Fruit fly (Drosophila melanogaster) whole organism, embryonic: ENCODE results near the gene Sps2.

Experiments used
- Adf1 ChIP-seq: fragments of 200-800 bp; sonication (Bioruptor generic); IDR thresholded peaks from 2 replicates; pipeline ENCODE4 v1.3.6; 2022; ENCODE audit warnings: missing biosample characterization, missing genetic modification characterization
- Aef1 ChIP-seq: fragments of 200-800 bp; sonication (Bioruptor generic); IDR thresholded peaks from 3 replicates; pipeline ENCODE4 v1.3.6; 2022; ENCODE audit warnings: missing biosample characterization, missing genetic modification characterization
- Antp ChIP-seq: fragments of 200-800 bp; sonication (Bioruptor generic); optimal IDR thresholded peaks from 3 replicates; lab custom pipeline; 2016; ENCODE audit warnings: missing biosample characterization, missing genetic modification characterization
- BEAF-32 ChIP-seq: fragments of 200-800 bp; sonication (Bioruptor generic); optimal IDR thresholded peaks from 3 replicates; lab custom pipeline; 2017; ENCODE audit warnings: missing biosample characterization, missing genetic modification characterization, mild to moderate bottlenecking, moderate library complexity, missing genetic modification reagents
- CG10431 ChIP-seq: fragments of 200-800 bp; sonication (Bioruptor generic); optimal IDR thresholded peaks from 3 replicates; lab custom pipeline; 2018; ENCODE audit warnings: missing biosample characterization, mild to moderate bottlenecking, missing genetic modification characterization
- CG11398 ChIP-seq: fragments of 200-800 bp; sonication (Bioruptor generic); optimal IDR thresholded peaks from 2 replicates; lab custom pipeline; 2016; ENCODE audit warnings: missing biosample characterization, missing genetic modification characterization
- CG12942 ChIP-seq: fragments of 200-800 bp; sonication (Bioruptor generic); optimal IDR thresholded peaks from 3 replicates; lab custom pipeline; 2016; ENCODE audit warnings: missing biosample characterization, missing genetic modification characterization
- CG14710 ChIP-seq: fragments of 200-800 bp; sonication (Bioruptor generic); optimal IDR thresholded peaks from 3 replicates; lab custom pipeline; 2019; ENCODE audit warnings: missing biosample characterization, mild to moderate bottlenecking, missing genetic modification characterization, moderate library complexity
- CG16779 ChIP-seq: fragments of 200-800 bp; sonication (Bioruptor generic); IDR thresholded peaks from 2 replicates; pipeline ENCODE4 v1.3.6; 2022; ENCODE audit warnings: missing biosample characterization, missing genetic modification characterization
- CG18262 ChIP-seq: fragments of 200-800 bp; optimal IDR thresholded peaks from 3 replicates; lab custom pipeline; 2019; ENCODE audit warnings: missing biosample characterization, mild to moderate bottlenecking, missing genetic modification characterization, moderate library complexity
- CG2116 ChIP-seq: fragments of 200-800 bp; sonication (Bioruptor generic); optimal IDR thresholded peaks from 3 replicates; lab custom pipeline; 2018; ENCODE audit warnings: missing biosample characterization, mild to moderate bottlenecking, missing genetic modification characterization
- CG2202 ChIP-seq: fragments of 200-800 bp; sonication (Bioruptor generic); optimal IDR thresholded peaks from 2 replicates; lab custom pipeline; 2018; ENCODE audit warnings: missing biosample characterization, mild to moderate bottlenecking, missing genetic modification characterization
- CG2875 ChIP-seq: fragments of 200-800 bp; sonication (Bioruptor generic); optimal IDR thresholded peaks from 2 replicates; lab custom pipeline; 2017; ENCODE audit warnings: missing biosample characterization, mild to moderate bottlenecking, missing genetic modification characterization, missing genetic modification reagents
- CG31388 ChIP-seq: fragments of 200-800 bp; sonication (Bioruptor generic); optimal IDR thresholded peaks from 2 replicates; lab custom pipeline; 2016; ENCODE audit warnings: missing biosample characterization, missing genetic modification characterization
- CG32772 ChIP-seq: fragments of 200-800 bp; sonication (Bioruptor generic); IDR thresholded peaks from 2 replicates; pipeline ENCODE4 v1.3.6; 2022; ENCODE audit warnings: missing biosample characterization, missing genetic modification characterization
- CG34224 ChIP-seq: fragments of 200-800 bp; sonication (Bioruptor generic); IDR thresholded peaks from 3 replicates; pipeline ENCODE4 v1.3.6; 2022; ENCODE audit warnings: missing biosample characterization, missing genetic modification characterization; ENCODE audit not compliant: partially characterized antibody
- CG34422 ChIP-seq: fragments of 200-800 bp; sonication (Bioruptor generic); IDR thresholded peaks from 3 replicates; pipeline ENCODE4 v1.3.6; 2022; ENCODE audit warnings: missing biosample characterization, missing genetic modification characterization
- CG6854 ChIP-seq: fragments of 200-800 bp; sonication (Bioruptor generic); optimal IDR thresholded peaks from 3 replicates; lab custom pipeline; 2017; ENCODE audit warnings: missing biosample characterization, mild to moderate bottlenecking, missing genetic modification characterization
- CG9609 ChIP-seq: fragments of 200-800 bp; sonication (Bioruptor generic); optimal IDR thresholded peaks from 3 replicates; lab custom pipeline; 2016; ENCODE audit warnings: missing biosample characterization, missing genetic modification characterization
- D19A ChIP-seq: fragments of 200-800 bp; optimal IDR thresholded peaks from 3 replicates; lab custom pipeline; 2019; ENCODE audit warnings: missing biosample characterization, mild to moderate bottlenecking, missing genetic modification characterization, moderate library complexity
- Dp ChIP-seq: fragments of 200-800 bp; sonication (Bioruptor generic); optimal IDR thresholded peaks from 2 replicates; lab custom pipeline; 2018; ENCODE audit warnings: missing biosample characterization, mild to moderate bottlenecking, missing genetic modification characterization, moderate library complexity
- Elba2 ChIP-seq: fragments of 200-800 bp; sonication (Bioruptor generic); optimal IDR thresholded peaks from 3 replicates; lab custom pipeline; 2016; ENCODE audit warnings: missing biosample characterization, missing genetic modification characterization
- HLH3B ChIP-seq: fragments of 200-800 bp; sonication (Bioruptor generic); IDR thresholded peaks from 2 replicates; pipeline ENCODE4 v1.3.6; 2022; ENCODE audit warnings: missing biosample characterization, missing genetic modification characterization
- Hr39 ChIP-seq: fragments of >200 bp; optimal IDR thresholded peaks from 2 replicates; lab custom pipeline; 2017
- Lim3 ChIP-seq: fragments of 200-800 bp; sonication (Bioruptor generic); IDR thresholded peaks from 2 replicates; pipeline ENCODE4 v1.3.6; 2022; ENCODE audit warnings: missing biosample characterization, missing genetic modification characterization
- Scr ChIP-seq: fragments of 200-800 bp; sonication (Bioruptor generic); IDR thresholded peaks from 2 replicates; pipeline ENCODE4 v1.3.6; 2022; ENCODE audit warnings: missing biosample characterization, missing genetic modification characterization; ENCODE audit not compliant: partially characterized antibody
- Sin3A ChIP-seq: fragments of >200 bp; optimal IDR thresholded peaks from 2 replicates; lab custom pipeline; 2018
- Sox102F ChIP-seq: fragments of 200-800 bp; sonication (Bioruptor generic); optimal IDR thresholded peaks from 2 replicates; lab custom pipeline; 2018; ENCODE audit warnings: missing biosample characterization, mild to moderate bottlenecking, missing genetic modification characterization, moderate library complexity
- Sry-δ ChIP-seq: fragments of 200-800 bp; sonication (Bioruptor generic); optimal IDR thresholded peaks from 2 replicates; lab custom pipeline; 2016; ENCODE audit warnings: missing biosample characterization, missing genetic modification characterization
- Stat92E ChIP-seq, 3 experiments: fragments of >200 bp in 2 of 3; fragments of 200-800 bp in 1 of 3; sonication (Bioruptor generic) in 1 of 3; optimal IDR thresholded peaks; 2 replicates each; lab custom pipeline; 2017 to 2019; ENCODE audit warnings: missing biosample characterization in 3 of 3, missing genetic modification characterization in 3 of 3, mild to moderate bottlenecking in 1 of 3, moderate library complexity in 1 of 3
- YL-1 ChIP-seq: fragments of 200-800 bp; sonication (Bioruptor generic); optimal IDR thresholded peaks from 3 replicates; lab custom pipeline; 2017; ENCODE audit warnings: missing biosample characterization, mild to moderate bottlenecking, missing genetic modification characterization
- ash1 ChIP-seq: fragments of 200-800 bp; sonication (Bioruptor generic); optimal IDR thresholded peaks from 2 replicates; lab custom pipeline; 2018; ENCODE audit warnings: missing biosample characterization, mild to moderate bottlenecking, missing genetic modification characterization
- ato ChIP-seq: fragments of 200-800 bp; sonication (Bioruptor generic); IDR thresholded peaks from 2 replicates; pipeline ENCODE4 v1.3.6; 2022; ENCODE audit warnings: missing biosample characterization, missing genetic modification characterization; ENCODE audit not compliant: partially characterized antibody
- bcd ChIP-seq: fragments of 200-800 bp; sonication (Bioruptor generic); optimal IDR thresholded peaks from 2 replicates; lab custom pipeline; 2017; ENCODE audit warnings: missing biosample characterization, mild to moderate bottlenecking, missing genetic modification characterization
- gem ChIP-seq: fragments of 200-800 bp; sonication (Bioruptor generic); optimal IDR thresholded peaks from 2 replicates; lab custom pipeline; 2019; ENCODE audit warnings: missing biosample characterization, mild to moderate bottlenecking, missing genetic modification characterization, moderate library complexity
- gfzf ChIP-seq: fragments of 200-800 bp; sonication (Bioruptor generic); optimal IDR thresholded peaks from 2 replicates; lab custom pipeline; 2016; ENCODE audit warnings: missing biosample characterization, mild to moderate bottlenecking, missing genetic modification characterization, moderate library complexity
- gt ChIP-seq: fragments of 200-800 bp; sonication (Bioruptor generic); IDR thresholded peaks from 2 replicates; pipeline ENCODE4 v1.3.6; 2022; ENCODE audit warnings: missing biosample characterization, missing genetic modification characterization
- ind ChIP-seq: fragments of 200-800 bp; sonication (Bioruptor generic); optimal IDR thresholded peaks from 3 replicates; lab custom pipeline; 2016; ENCODE audit warnings: missing biosample characterization, missing genetic modification characterization
- otp ChIP-seq: fragments of 200-800 bp; sonication (Bioruptor generic); IDR thresholded peaks from 3 replicates; pipeline ENCODE4, ENCODE4 v1.3.6; 2022; ENCODE audit warnings: missing biosample characterization, missing genetic modification characterization
- pho ChIP-seq: fragments of 200-800 bp; sonication (Bioruptor generic); optimal IDR thresholded peaks from 2 replicates; lab custom pipeline; 2016; ENCODE audit warnings: missing biosample characterization, missing genetic modification characterization
- phol ChIP-seq: fragments of 200-800 bp; sonication (Bioruptor generic); optimal IDR thresholded peaks from 3 replicates; lab custom pipeline; 2018; ENCODE audit warnings: missing biosample characterization, mild to moderate bottlenecking, missing genetic modification characterization, moderate library complexity
- pum ChIP-seq: fragments of 200-800 bp; sonication (Bioruptor generic); optimal IDR thresholded peaks from 2 replicates; lab custom pipeline; 2016; ENCODE audit warnings: missing biosample characterization, missing genetic modification characterization
- salm ChIP-seq: fragments of 200-800 bp; sonication (Bioruptor generic); optimal IDR thresholded peaks from 2 replicates; lab custom pipeline; 2018; ENCODE audit warnings: missing biosample characterization, mild to moderate bottlenecking, missing genetic modification characterization
- sens-2 ChIP-seq: fragments of 200-800 bp; sonication (Bioruptor generic); IDR thresholded peaks from 2 replicates; pipeline ENCODE4 v1.3.6; 2022; ENCODE audit warnings: missing biosample characterization, missing genetic modification characterization
- sr ChIP-seq: fragments of 200-800 bp; sonication (Bioruptor generic); IDR thresholded peaks from 3 replicates; pipeline ENCODE4 v1.3.6; 2022; ENCODE audit warnings: missing biosample characterization, missing genetic modification characterization
- stwl ChIP-seq: fragments of 200-800 bp; sonication (Bioruptor generic); optimal IDR thresholded peaks from 3 replicates; lab custom pipeline; 2018; ENCODE audit warnings: missing biosample characterization, mild to moderate bottlenecking, missing genetic modification characterization, moderate library complexity
- tio ChIP-seq: fragments of 200-800 bp; sonication (Bioruptor generic); optimal IDR thresholded peaks from 2 replicates; lab custom pipeline; 2017; ENCODE audit warnings: missing biosample characterization, missing genetic modification characterization, inconsistent platforms
- unc-4 ChIP-seq: fragments of 200-800 bp; sonication (Bioruptor generic); IDR thresholded peaks from 2 replicates; pipeline ENCODE4 v1.3.6; 2022; ENCODE audit warnings: missing biosample characterization, missing genetic modification characterization; ENCODE audit not compliant: partially characterized antibody
- zen2 ChIP-seq: fragments of 200-800 bp; sonication (Bioruptor generic); IDR thresholded peaks from 3 replicates; pipeline ENCODE4 v1.3.6; 2022; ENCODE audit warnings: missing biosample characterization, missing genetic modification characterization; ENCODE audit not compliant: partially characterized antibody
- zf30C ChIP-seq: fragments of 200-800 bp; sonication (Bioruptor generic); optimal IDR thresholded peaks from 3 replicates; lab custom pipeline; 2018; ENCODE audit warnings: missing biosample characterization, mild to moderate bottlenecking, missing genetic modification characterization

The Sps2 gene

DNA sequence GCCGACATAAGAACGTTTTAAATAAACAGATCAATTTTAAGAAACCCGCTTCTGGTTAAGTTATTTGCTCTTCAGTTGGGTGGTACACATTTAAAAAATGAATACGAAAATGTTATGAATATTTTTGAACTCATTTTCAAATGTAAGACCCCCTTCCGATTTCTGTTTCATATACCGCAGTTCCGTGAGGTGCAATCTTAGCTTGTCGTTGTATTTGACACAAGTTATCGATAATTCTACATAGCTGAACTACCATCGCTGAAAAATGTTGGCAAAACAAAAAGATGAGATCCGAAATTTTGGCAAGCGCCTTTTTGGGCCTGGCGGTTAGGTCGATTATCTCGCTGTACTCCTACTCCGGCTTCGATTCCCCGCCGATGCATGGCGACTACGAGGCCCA lies 37.5 kb downstream of the Sps2 start, which contains the start of gene gny (continued):
- TF ChIP-seq unc-4 (0 out of 2 replicates have a peak, but pooled peaks have one; percentile 31), phol (tag; lab: Kevin White, UChicago) (peak; percentile 9), Sry-δ (peak; percentile 87), BEAF-32 (GFP tag; lab: Kevin White, UChicago) (peak; percentile 43), Dp (GFP tag; lab: Kevin White, UChicago) (peak; percentile 74), gfzf (peak; percentile 19), HLH3B (GFP tag; lab: Robert Waterston, UW) (no peak), stwl (peak; percentile 42), CG9609 (GFP tag; lab: Kevin White, UChicago) (no peak), CG14710 (tag; lab: Kevin White, UChicago) (peak; percentile 3), Sin3A (lab: Kevin White, UChicago) (peak; percentile 2), CG2875 (GFP tag; lab: Kevin White, UChicago) (no peak), CG16779 (GFP tag; lab: Robert Waterston, UW) (no peak), salm (tag; lab: Kevin White, UChicago) (no peak), otp (GFP tag; lab: Robert Waterston, UW) (no peak), YL-1 (peak; percentile 40)
- TF ChIP-seq, all 482 proteins: peak for 39

DNA sequence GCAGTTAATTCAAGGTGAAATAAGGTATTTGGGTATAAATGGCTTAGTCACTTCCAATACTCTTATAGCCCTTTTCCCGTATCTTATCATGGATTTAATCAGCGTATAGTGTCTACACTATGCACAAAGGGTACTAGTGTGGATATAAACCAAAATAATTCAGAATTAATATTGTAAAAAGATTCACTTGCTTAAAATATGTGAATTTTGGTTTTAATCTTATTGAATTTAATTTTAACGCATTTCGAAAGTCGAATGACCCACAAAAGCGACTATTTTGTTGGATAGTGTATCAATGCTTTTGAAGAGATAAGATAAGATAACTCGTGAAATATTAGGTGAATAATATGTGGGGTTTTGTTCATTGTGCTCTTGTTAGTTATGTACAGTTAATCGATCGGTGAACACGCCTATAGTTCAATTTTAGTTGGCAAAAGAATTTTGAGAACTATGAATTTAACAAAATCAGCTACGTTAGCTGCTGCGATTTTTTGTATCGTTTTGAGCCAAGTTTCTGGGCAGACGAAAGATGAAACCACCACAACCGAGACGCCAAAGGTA lies 39.6 kb downstream of the Sps2 start, which contains the start of gene CG5096:
TSS of gene CG5096 (plus strand) at position 374 of the 561 bp plus-strand sequence.
- TF ChIP-seq CG34224 (GFP tag; lab: Robert Waterston, UW) = no peak
- TF ChIP-seq CG31388 (GFP tag; lab: Kevin White, UChicago) = peak; percentile 21
- TF ChIP-seq zf30C (GFP tag; lab: Kevin White, UChicago) = no peak
- TF ChIP-seq CG2202 (tag; lab: Kevin White, UChicago) = peak; percentile 47
- TF ChIP-seq Sox102F (GFP tag; lab: Kevin White, UChicago) = peak; percentile 91
- peak; percentile 91 for TF ChIP-seq CG34422 (GFP tag; lab: Robert Waterston, UW)
- TF ChIP-seq Stat92E (GFP tag; optimal IDR thresholded peaks at IDR 0.05; lab: Kevin White, UChicago) = no peak
- no peak for TF ChIP-seq Scr (GFP tag; lab: Robert Waterston, UW)
- TF ChIP-seq salm (tag; lab: Kevin White, UChicago) = peak; percentile 87
- peak; percentile 84 for TF ChIP-seq pho (GFP tag; lab: Kevin White, UChicago)
- no peak for TF ChIP-seq CG10431 (GFP tag; lab: Kevin White, UChicago)
- peak; percentile 88 for TF ChIP-seq Aef1 (GFP tag; lab: Robert Waterston, UW)
- peak; percentile 96 for TF ChIP-seq D19A (tag; lab: Kevin White, UChicago)
- peak; percentile 49 for TF ChIP-seq CG2116
- peak; percentile 89 for TF ChIP-seq CG6854
- TF ChIP-seq Hr39 = no peak
- TF ChIP-seq CG32772 = peak; percentile 79
- peak; percentile 62 for TF ChIP-seq CG11398 (GFP tag; lab: Kevin White, UChicago)
- TF ChIP-seq pum (GFP tag; lab: Kevin White, UChicago) = peak; percentile 53
- peak; percentile 82 for TF ChIP-seq ash1 (GFP tag; lab: Kevin White, UChicago)
- peak; percentile 85 for TF ChIP-seq ind
- no peak; the same call in 2 of the 3 replicates for TF ChIP-seq sr (GFP tag; lab: Robert Waterston, UW)
- TF ChIP-seq ato (GFP tag; lab: Robert Waterston, UW) = no peak
- peak; percentile 76 for TF ChIP-seq CG12942
- no peak for TF ChIP-seq zen2 (GFP tag; lab: Robert Waterston, UW)
- no peak for TF ChIP-seq Elba2
- TF ChIP-seq Antp (GFP tag; lab: Kevin White, UChicago) = peak; percentile 48
- peak; percentile 79 for TF ChIP-seq bcd (GFP tag; lab: Kevin White, UChicago)
- TF ChIP-seq CG18262 (tag; lab: Kevin White, UChicago) = peak; percentile 87
- no peak for TF ChIP-seq gt (GFP tag; lab: Robert Waterston, UW)
- no peak for TF ChIP-seq sens-2 (GFP tag; lab: Robert Waterston, UW)
- TF ChIP-seq Adf1 = peak; percentile 76
- TF ChIP-seq tio = peak; percentile 68
- peak; percentile 93 for TF ChIP-seq gem (tag; lab: Kevin White, UChicago)
- peak; percentile 55; the same call in 1 of the 2 replicates for TF ChIP-seq Lim3 (GFP tag; lab: Robert Waterston, UW)
